Worm (Caenorhabditis elegans) whole organism, midembryonic: ENCODE results near the gene spt-4.

Source experiments
- cog-1 ChIP-seq: sonication (generic microtip); optimal IDR thresholded peaks from 2 replicates; lab custom pipeline; 2016; ENCODE audit warnings: missing genetic modification characterization, missing compliant biosample characterization
- flt-1 ChIP-seq: fragments of 200-800 bp; sonication (Bioruptor generic); IDR thresholded peaks from 2 replicates; pipeline ENCODE4 v1.3.6; 2022; ENCODE audit warnings: missing genetic modification characterization, missing compliant biosample characterization
- klf-2 ChIP-seq: fragments of 200-800 bp; sonication (Bioruptor generic); conservative IDR thresholded peaks from 2 replicates; pipeline ENCODE4 v1.3.6; 2022; ENCODE audit warnings: missing genetic modification reagents, missing genetic modification characterization, missing compliant biosample characterization
- ref-1 ChIP-seq: fragments of 200-800 bp; sonication (Bioruptor generic); conservative IDR thresholded peaks from 2 replicates; pipeline ENCODE4 v1.3.6; 2022; ENCODE audit warnings: missing genetic modification reagents, missing genetic modification characterization, missing compliant biosample characterization
- tab-1 ChIP-seq: fragments of 200-800 bp; sonication (Bioruptor generic); IDR thresholded peaks from 2 replicates; pipeline ENCODE4 v1.3.6; 2022; ENCODE audit warnings: missing genetic modification characterization, missing compliant biosample characterization
- ztf-23 ChIP-seq: fragments of 200-800 bp; sonication (Bioruptor generic); IDR thresholded peaks from 2 replicates; pipeline ENCODE4 v1.3.6; 2022; ENCODE audit warnings: missing genetic modification reagents, missing genetic modification characterization, missing compliant biosample characterization
- ztf-29 ChIP-seq: fragments of 200-800 bp; sonication (Bioruptor generic); IDR thresholded peaks from 2 replicates; pipeline ENCODE4 v1.3.6; 2022; ENCODE audit warnings: missing genetic modification reagents, missing genetic modification characterization, missing compliant biosample characterization

ce11 chrIII:28841-29240, 40.7 kb downstream of the spt-4 start:
- TF ChIP-seq tab-1 (GFP tag; lab: Robert Waterston, UW): no peak
- TF ChIP-seq klf-2 (GFP tag; lab: Robert Waterston, UW): no peak
- TF ChIP-seq cog-1 (tag; lab: Kevin White, UChicago): no peak
- TF ChIP-seq ref-1 (GFP tag; lab: Robert Waterston, UW): no peak
- no peak for TF ChIP-seq flt-1 (GFP tag; lab: Robert Waterston, UW)
- no peak for TF ChIP-seq ztf-23 (GFP tag; lab: Robert Waterston, UW)
- no peak for TF ChIP-seq ztf-29 (GFP tag; lab: Robert Waterston, UW)
